Worm (Caenorhabditis elegans): Measurements from ENCODE around the gene F10C5.3.

DNA sequence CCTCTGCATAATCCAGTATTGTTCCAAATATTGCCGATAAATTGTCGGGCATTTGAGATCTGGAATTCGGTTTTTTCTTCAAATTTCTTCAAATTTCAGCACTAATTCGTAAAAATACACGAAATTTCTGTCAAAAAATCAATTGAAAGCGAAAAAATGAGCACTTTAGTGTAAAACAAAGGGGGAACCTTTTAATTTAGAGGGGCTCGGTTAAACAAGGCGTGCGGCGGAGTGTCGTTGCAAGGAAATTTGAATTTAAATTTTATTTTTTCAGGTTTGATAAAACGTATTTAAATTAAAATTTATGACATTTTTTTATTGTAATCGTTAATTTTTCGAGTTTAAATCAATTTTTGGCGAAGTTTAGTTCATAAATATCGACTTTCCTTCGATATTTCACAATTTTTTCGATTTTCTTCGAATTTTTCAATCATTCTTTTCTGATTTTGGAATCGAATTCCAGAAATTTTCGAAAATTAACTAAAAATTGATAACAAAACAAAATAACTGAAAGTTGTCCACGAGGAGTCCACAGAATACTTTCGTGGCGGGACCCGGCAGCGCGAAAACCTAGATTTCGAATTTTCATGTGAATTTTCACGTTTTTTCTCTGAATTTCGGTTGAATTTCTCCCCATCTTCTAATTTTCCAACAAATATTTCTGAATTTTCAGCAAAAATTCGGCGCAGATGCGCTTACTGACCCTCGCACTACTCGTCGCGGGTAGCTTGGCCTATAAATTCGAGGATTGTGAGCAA, 11.8 kb upstream of the F10C5.3 start, which contains the start of the genes magu-1 and nemp-1:
- no peak for TF ChIP-seq T22C8.4 (GFP tag; IDR thresholded peaks at IDR 0.05)
- no peak for TF ChIP-seq flt-1 (GFP tag; IDR thresholded peaks at IDR 0.05)
- TF ChIP-seq cog-1 (tag; optimal IDR thresholded peaks at IDR 0.05): no peak
- TF ChIP-seq med-1 (GFP tag; optimal IDR thresholded peaks at IDR 0.05; ENCODE audit: insufficient read depth): no peak
- no peak for TF ChIP-seq ztf-23 (GFP tag; IDR thresholded peaks at IDR 0.05)
- no peak for TF ChIP-seq ztf-29 (GFP tag; IDR thresholded peaks at IDR 0.05)
- TF ChIP-seq klf-2 (GFP tag; conservative IDR thresholded peaks at IDR 0.05): no peak

All from whole organism, midembryonic.